Fruit fly (Drosophila melanogaster) ovary, adult (tissue): Measurements from ENCODE around the gene CG7650.

Experiments used
- CG17801 ChIP-seq: fragments of 200-800 bp; optimal IDR thresholded peaks from 2 replicates; lab custom pipeline; 2019; ENCODE audit warnings: missing biosample characterization, mild to moderate bottlenecking, missing genetic modification characterization, moderate library complexity; ENCODE audit not compliant: partially characterized antibody

CG7650 gene

dm6 chr3L:15610109-15610508, at the start of gene CG7650:
CG7650 (minus strand) TSS chr3L:15610386.
- no peak for TF ChIP-seq CG17801

- TF ChIP-seq CG17801 = no peak
Observed at dm6 chr3L:15659341-15659740, 49.2 kb upstream of the CG7650 start, which contains the start of the genes Eig71Eh and Eig71Ei. Eig71Eh (minus strand) TSS chr3L:15659441. Eig71Ei (plus strand) TSS chr3L:15659707.

dm6 chr3L:15657290-15657689, 47.1 kb upstream of the CG7650 start, which contains the start of the genes Eig71Ef and Eig71Eg:
Eig71Ef (minus strand) TSS chr3L:15657390.
Eig71Eg (plus strand) TSS chr3L:15657628.
- TF ChIP-seq CG17801 = no peak

- no peak for TF ChIP-seq CG17801
Observed at dm6 chr3L:15655910-15656309, 45.7 kb upstream of the CG7650 start, which contains the start of gene Eig71Ee. Eig71Ee (minus strand) TSS chr3L:15656010.

- TF ChIP-seq CG17801 = no peak
Observed at dm6 chr3L:15652154-15652553, 42.0 kb upstream of the CG7650 start, which contains the start of the genes Eig71Ec and Eig71Ed. Eig71Ec (minus strand) TSS chr3L:15652254. Eig71Ed (plus strand) TSS chr3L:15652537.

- TF ChIP-seq CG17801 = no peak
Observed at dm6 chr3L:15650552-15650951, 40.4 kb upstream of the CG7650 start, which contains the start of gene CG43084. CG43084 (plus strand) TSS chr3L:15650852.

dm6 chr3L:15649561-15649960, 39.4 kb upstream of the CG7650 start, which contains the start of the genes Eig71Ea and Eig71Eb:
Eig71Ea (minus strand) TSS chr3L:15649661.
Eig71Eb (plus strand) TSS chr3L:15649936.
- TF ChIP-seq CG17801 = no peak

dm6 chr3L:15647712-15648621, 37.8 kb upstream of the CG7650 start, which contains the start of the genes comm3 and CG43083:
comm3 (minus strand) TSS chr3L:15647762.
CG43083 (plus strand) TSS chr3L:15648571.
- no peak for TF ChIP-seq CG17801

dm6 chr3L:15646182-15646581, 36.0 kb upstream of the CG7650 start:
- no peak for TF ChIP-seq CG17801

dm6 chr3L:15641590-15642019, 31.4 kb upstream of the CG7650 start:
- TF ChIP-seq CG17801 = no peak

- TF ChIP-seq CG17801 = no peak
Observed at dm6 chr3L:15639978-15640377, 29.8 kb upstream of the CG7650 start.

dm6 chr3L:15638524-15638923, 28.3 kb upstream of the CG7650 start:
- TF ChIP-seq CG17801 = no peak

dm6 chr3L:15637618-15638017, 27.4 kb upstream of the CG7650 start:
- TF ChIP-seq CG17801 = no peak

- no peak for TF ChIP-seq CG17801
Observed at dm6 chr3L:15636978-15637377, 26.8 kb upstream of the CG7650 start.

- no peak for TF ChIP-seq CG17801
Observed at dm6 chr3L:15636359-15636758, 26.2 kb upstream of the CG7650 start.

- no peak for TF ChIP-seq CG17801
Observed at dm6 chr3L:15634368-15635075, 24.3 kb upstream of the CG7650 start.

dm6 chr3L:15632653-15633052, 22.5 kb upstream of the CG7650 start:
- no peak for TF ChIP-seq CG17801
